Worm (Caenorhabditis elegans) whole organism, midembryonic: ENCODE results near the gene pde-4.

Source experiments
- T22C8.4 ChIP-seq: fragments of 200-800 bp; sonication (Bioruptor generic); IDR thresholded peaks from 2 replicates; pipeline ENCODE4 v1.3.6; 2022; ENCODE audit warnings: missing genetic modification characterization, missing compliant biosample characterization
- cog-1 ChIP-seq: sonication (generic microtip); optimal IDR thresholded peaks from 2 replicates; lab custom pipeline; 2016; ENCODE audit warnings: missing genetic modification characterization, missing compliant biosample characterization
- flt-1 ChIP-seq: fragments of 200-800 bp; sonication (Bioruptor generic); IDR thresholded peaks from 2 replicates; pipeline ENCODE4 v1.3.6; 2022; ENCODE audit warnings: missing genetic modification characterization, missing compliant biosample characterization
- klf-2 ChIP-seq: fragments of 200-800 bp; sonication (Bioruptor generic); conservative IDR thresholded peaks from 2 replicates; pipeline ENCODE4 v1.3.6; 2022; ENCODE audit warnings: missing genetic modification reagents, missing genetic modification characterization, missing compliant biosample characterization
- med-1 ChIP-seq: sonication (generic microtip); optimal IDR thresholded peaks from 2 replicates; lab custom pipeline; 2017; ENCODE audit warnings: missing genetic modification characterization, mild to moderate bottlenecking, missing compliant biosample characterization, antibody characterized with exemption, missing genetic modification reagents; ENCODE audit not compliant: insufficient read depth
- ref-1 ChIP-seq: fragments of 200-800 bp; sonication (Bioruptor generic); conservative IDR thresholded peaks from 2 replicates; pipeline ENCODE4 v1.3.6; 2022; ENCODE audit warnings: missing genetic modification reagents, missing genetic modification characterization, missing compliant biosample characterization
- tab-1 ChIP-seq: fragments of 200-800 bp; sonication (Bioruptor generic); IDR thresholded peaks from 2 replicates; pipeline ENCODE4 v1.3.6; 2022; ENCODE audit warnings: missing genetic modification characterization, missing compliant biosample characterization
- ztf-23 ChIP-seq: fragments of 200-800 bp; sonication (Bioruptor generic); IDR thresholded peaks from 2 replicates; pipeline ENCODE4 v1.3.6; 2022; ENCODE audit warnings: missing genetic modification reagents, missing genetic modification characterization, missing compliant biosample characterization
- ztf-29 ChIP-seq: fragments of 200-800 bp; sonication (Bioruptor generic); IDR thresholded peaks from 2 replicates; pipeline ENCODE4 v1.3.6; 2022; ENCODE audit warnings: missing genetic modification reagents, missing genetic modification characterization, missing compliant biosample characterization

pde-4 gene

ce11 chrII:7593227-7593626 is 57.8 kb downstream of the pde-4 start:
- TF ChIP-seq cog-1 (tag; lab: Kevin White, UChicago) (no peak), T22C8.4 (GFP tag; lab: Robert Waterston, UW) (no peak), tab-1 (GFP tag; lab: Robert Waterston, UW) (no peak), ztf-23 (GFP tag; lab: Robert Waterston, UW) (no peak), klf-2 (GFP tag; lab: Robert Waterston, UW) (no peak), ref-1 (GFP tag; lab: Robert Waterston, UW) (no peak), ztf-29 (GFP tag; lab: Robert Waterston, UW) (no peak), med-1 (GFP tag; lab: Kevin White, UChicago) (no peak), flt-1 (GFP tag; lab: Robert Waterston, UW) (no peak)

- no peak for TF ChIP-seq med-1 (GFP tag; lab: Kevin White, UChicago)
- no peak for TF ChIP-seq klf-2 (GFP tag; lab: Robert Waterston, UW)
Observed at ce11 chrII:7588295-7588694, 62.8 kb downstream of the pde-4 start.

ce11 chrII:7583555-7583954 is 67.5 kb downstream of the pde-4 start, which contains the start of gene mks-3:
Gene mks-3 (minus strand): TSS chrII:7583655.
- TF ChIP-seq klf-2 (GFP tag; lab: Robert Waterston, UW) (no peak), tab-1 (GFP tag; lab: Robert Waterston, UW) (no peak), T22C8.4 (GFP tag; lab: Robert Waterston, UW) (no peak), flt-1 (GFP tag; lab: Robert Waterston, UW) (no peak), cog-1 (tag; lab: Kevin White, UChicago) (no peak), ref-1 (GFP tag; lab: Robert Waterston, UW) (no peak), med-1 (GFP tag; lab: Kevin White, UChicago) (no peak), ztf-29 (GFP tag; lab: Robert Waterston, UW) (no peak), ztf-23 (GFP tag; lab: Robert Waterston, UW) (no peak)

- TF ChIP-seq ref-1 (GFP tag; lab: Robert Waterston, UW) (no peak), ztf-29 (GFP tag; lab: Robert Waterston, UW) (no peak), tab-1 (GFP tag; lab: Robert Waterston, UW) (no peak)
Observed at ce11 chrII:7577412-7577811, 73.6 kb downstream of the pde-4 start, which contains the start of gene F35D2.6. Gene F35D2.6 (plus strand): TSS chrII:7577712.
